Fruit fly (Drosophila melanogaster) whole organism, prepupa: ENCODE results near the gene Stam.

Experiments used
- Blimp-1 ChIP-seq: fragments of 200-800 bp; sonication (Bioruptor generic); optimal IDR thresholded peaks from 3 replicates; lab custom pipeline; 2017; ENCODE audit warnings: missing biosample characterization, missing genetic modification characterization, mild to moderate bottlenecking, moderate library complexity, missing genetic modification reagents
- CG10631 ChIP-seq: fragments of 200-800 bp; sonication (Bioruptor generic); optimal IDR thresholded peaks from 2 replicates; lab custom pipeline; 2016; ENCODE audit warnings: missing biosample characterization, missing genetic modification characterization
- CG10669 ChIP-seq: fragments of 200-800 bp; sonication (Bioruptor generic); optimal IDR thresholded peaks from 3 replicates; lab custom pipeline; 2018; ENCODE audit warnings: missing biosample characterization, mild to moderate bottlenecking, missing genetic modification characterization, moderate library complexity
- CG11294 ChIP-seq: fragments of 200-800 bp; sonication (Bioruptor generic); IDR thresholded peaks from 2 replicates; pipeline ENCODE4 v1.3.6; 2022; ENCODE audit warnings: missing biosample characterization, missing genetic modification characterization
- CG11762 ChIP-seq: fragments of 200-800 bp; sonication (Bioruptor generic); optimal IDR thresholded peaks from 3 replicates; lab custom pipeline; 2016; ENCODE audit warnings: missing biosample characterization, missing genetic modification characterization; ENCODE audit not compliant: insufficient read depth
- CG11902 ChIP-seq: fragments of 200-800 bp; sonication (Bioruptor generic); optimal IDR thresholded peaks from 3 replicates; lab custom pipeline; 2016; ENCODE audit warnings: missing biosample characterization, missing genetic modification characterization
- CG15336 ChIP-seq: fragments of 200-800 bp; sonication (Bioruptor generic); IDR thresholded peaks from 2 replicates; pipeline ENCODE4 v1.3.6; 2022; ENCODE audit warnings: missing biosample characterization, missing genetic modification characterization
- CG1621 ChIP-seq: fragments of 200-800 bp; sonication (Bioruptor generic); optimal IDR thresholded peaks from 3 replicates; lab custom pipeline; 2018; ENCODE audit warnings: missing biosample characterization, mild to moderate bottlenecking, missing genetic modification characterization
- CG16779 ChIP-seq: fragments of 200-800 bp; sonication (Bioruptor generic); optimal IDR thresholded peaks from 3 replicates; lab custom pipeline; 2017; ENCODE audit warnings: missing biosample characterization, mild to moderate bottlenecking, missing genetic modification characterization
- CG3032 ChIP-seq: fragments of 200-800 bp; optimal IDR thresholded peaks from 2 replicates; lab custom pipeline; 2019; ENCODE audit warnings: missing biosample characterization, mild to moderate bottlenecking, missing genetic modification characterization, moderate library complexity
- CG31627 ChIP-seq: fragments of 200-800 bp; sonication (Bioruptor generic); optimal IDR thresholded peaks from 3 replicates; lab custom pipeline; 2016; ENCODE audit warnings: missing biosample characterization, missing genetic modification characterization
- CG32006 ChIP-seq: fragments of 200-800 bp; sonication (Bioruptor generic); optimal IDR thresholded peaks from 3 replicates; lab custom pipeline; 2017; ENCODE audit warnings: missing biosample characterization, mild to moderate bottlenecking, missing genetic modification characterization
- CG34406 ChIP-seq: fragments of 200-800 bp; sonication (Bioruptor generic); optimal IDR thresholded peaks from 3 replicates; lab custom pipeline; 2016; ENCODE audit warnings: missing biosample characterization, missing genetic modification characterization
- CG3919 ChIP-seq: fragments of 200-800 bp; sonication (Bioruptor generic); optimal IDR thresholded peaks from 3 replicates; lab custom pipeline; 2016; ENCODE audit warnings: missing biosample characterization, missing genetic modification characterization
- CG4318 ChIP-seq: fragments of 200-800 bp; sonication (Bioruptor generic); optimal IDR thresholded peaks from 3 replicates; lab custom pipeline; 2017; ENCODE audit warnings: missing biosample characterization, mild to moderate bottlenecking, missing genetic modification characterization
- CG7368 ChIP-seq: fragments of 200-800 bp; sonication (Bioruptor generic); optimal IDR thresholded peaks from 3 replicates; lab custom pipeline; 2016; ENCODE audit warnings: missing biosample characterization, missing genetic modification characterization
- CG8119 ChIP-seq: fragments of 200-800 bp; sonication (Bioruptor generic); IDR thresholded peaks from 3 replicates; pipeline ENCODE4 v1.3.6; 2022; ENCODE audit warnings: missing biosample characterization, missing genetic modification characterization
- CG8632 ChIP-seq: fragments of 200-800 bp; sonication (Bioruptor generic); optimal IDR thresholded peaks from 3 replicates; lab custom pipeline; 2016; ENCODE audit warnings: missing biosample characterization, missing genetic modification characterization
- Eip78C ChIP-seq: fragments of 200-800 bp; sonication (Bioruptor generic); peaks from one replicate; lab custom pipeline; 2016; ENCODE audit warnings: missing biosample characterization, missing genetic modification characterization
- Ets21C ChIP-seq: fragments of 200-800 bp; sonication (Bioruptor generic); optimal IDR thresholded peaks from 3 replicates; lab custom pipeline; 2016; ENCODE audit warnings: missing biosample characterization, missing genetic modification characterization
- Ets96B ChIP-seq: fragments of 200-800 bp; optimal IDR thresholded peaks from 2 replicates; lab custom pipeline; 2019; ENCODE audit warnings: missing biosample characterization, mild to moderate bottlenecking, missing genetic modification characterization, moderate library complexity
- Gug ChIP-seq: fragments of 200-800 bp; sonication (Bioruptor generic); IDR thresholded peaks from 2 replicates; pipeline ENCODE4 v1.3.6; 2022; ENCODE audit warnings: missing biosample characterization, missing genetic modification characterization
- Hr38 ChIP-seq: sonication (Bioruptor generic); optimal IDR thresholded peaks from 2 replicates; lab custom pipeline; 2016; ENCODE audit warnings: missing biosample characterization, missing genetic modification characterization
- Hr39 ChIP-seq: fragments of 200-800 bp; sonication (Bioruptor generic); optimal IDR thresholded peaks from 2 replicates; lab custom pipeline; 2016; ENCODE audit warnings: missing biosample characterization, missing genetic modification characterization
- Lpt ChIP-seq: fragments of 200-800 bp; sonication (Bioruptor generic); optimal IDR thresholded peaks from 3 replicates; lab custom pipeline; 2016; ENCODE audit warnings: missing biosample characterization, missing genetic modification characterization
- Met ChIP-seq: fragments of 200-800 bp; sonication (Bioruptor generic); optimal IDR thresholded peaks from 3 replicates; lab custom pipeline; 2016; ENCODE audit warnings: missing biosample characterization, missing genetic modification characterization
- OdsH ChIP-seq: fragments of 200-800 bp; sonication (Bioruptor generic); optimal IDR thresholded peaks from 3 replicates; lab custom pipeline; 2016; ENCODE audit warnings: missing biosample characterization, missing genetic modification characterization
- Smox ChIP-seq: fragments of 200-800 bp; sonication (Bioruptor generic); optimal IDR thresholded peaks from 3 replicates; lab custom pipeline; 2016; ENCODE audit warnings: missing biosample characterization, missing genetic modification characterization
- Sox102F ChIP-seq: fragments of 200-800 bp; sonication (Bioruptor generic); optimal IDR thresholded peaks from 2 replicates; lab custom pipeline; 2016; ENCODE audit warnings: missing biosample characterization, mild to moderate bottlenecking, missing genetic modification characterization
- Sox14 ChIP-seq: fragments of 200-800 bp; sonication (Bioruptor generic); optimal IDR thresholded peaks from 3 replicates; lab custom pipeline; 2016; ENCODE audit warnings: missing biosample characterization, missing genetic modification characterization
- Sox15 ChIP-seq: fragments of 200-800 bp; sonication (Bioruptor generic); optimal IDR thresholded peaks from 3 replicates; lab custom pipeline; 2016; ENCODE audit warnings: missing biosample characterization, missing genetic modification characterization
- achi ChIP-seq: fragments of 200-800 bp; sonication (Bioruptor generic); optimal IDR thresholded peaks from 3 replicates; lab custom pipeline; 2016; ENCODE audit warnings: missing biosample characterization, missing genetic modification characterization
- acj6 ChIP-seq: fragments of 200-800 bp; sonication (Bioruptor generic); optimal IDR thresholded peaks from 3 replicates; lab custom pipeline; 2016; ENCODE audit warnings: missing biosample characterization, missing genetic modification characterization
- dsx ChIP-seq: fragments of 200-800 bp; optimal IDR thresholded peaks from 3 replicates; lab custom pipeline; 2019; ENCODE audit warnings: missing biosample characterization, mild to moderate bottlenecking, missing genetic modification characterization, moderate library complexity; ENCODE audit not compliant: poor library complexity, severe bottlenecking
- eg ChIP-seq: fragments of 200-800 bp; sonication (Bioruptor generic); IDR thresholded peaks from 3 replicates; pipeline ENCODE4 v1.3.6; 2022; ENCODE audit warnings: missing biosample characterization, missing genetic modification characterization
- esn ChIP-seq: fragments of 200-800 bp; sonication (Bioruptor generic); optimal IDR thresholded peaks from 2 replicates; lab custom pipeline; 2016; ENCODE audit warnings: missing biosample characterization, mild to moderate bottlenecking, missing genetic modification characterization, moderate library complexity
- fd59A ChIP-seq: fragments of 200-800 bp; sonication (Bioruptor generic); optimal IDR thresholded peaks from 2 replicates; lab custom pipeline; 2017; ENCODE audit warnings: missing biosample characterization, mild to moderate bottlenecking, missing genetic modification characterization, missing genetic modification reagents
- fd85E ChIP-seq: fragments of 200-800 bp; sonication (Bioruptor generic); optimal IDR thresholded peaks from 3 replicates; lab custom pipeline; 2016; ENCODE audit warnings: missing biosample characterization, missing genetic modification characterization
- fkh ChIP-seq: fragments of 200-800 bp; sonication (Bioruptor generic); optimal IDR thresholded peaks from 3 replicates; lab custom pipeline; 2017; ENCODE audit warnings: missing biosample characterization, mild to moderate bottlenecking, missing genetic modification characterization, moderate library complexity
- lz ChIP-seq: fragments of 200-800 bp; sonication (Bioruptor generic); optimal IDR thresholded peaks from 3 replicates; lab custom pipeline; 2016; ENCODE audit warnings: missing biosample characterization, missing genetic modification characterization
- net ChIP-seq: fragments of 200-800 bp; sonication (Bioruptor generic); optimal IDR thresholded peaks from 3 replicates; lab custom pipeline; 2016; ENCODE audit warnings: missing biosample characterization, missing genetic modification characterization
- pdm3 ChIP-seq: fragments of 200-800 bp; sonication (Bioruptor generic); optimal IDR thresholded peaks from 3 replicates; lab custom pipeline; 2016; ENCODE audit warnings: missing biosample characterization, missing genetic modification characterization
- salr ChIP-seq, 2 experiments: fragments of 200-800 bp; sonication (Bioruptor generic); optimal IDR thresholded peaks; 3 replicates each; lab custom pipeline; 2016 to 2018; ENCODE audit warnings: missing biosample characterization in 2 of 2, missing genetic modification characterization in 2 of 2, mild to moderate bottlenecking in 1 of 2
- svp ChIP-seq: fragments of 200-800 bp; sonication (Bioruptor generic); peaks from one replicate; lab custom pipeline; 2016; ENCODE audit warnings: missing biosample characterization, missing genetic modification characterization
- topi ChIP-seq: fragments of 200-800 bp; sonication (Bioruptor generic); optimal IDR thresholded peaks from 3 replicates; lab custom pipeline; 2016; ENCODE audit warnings: missing biosample characterization, missing genetic modification characterization
- vri ChIP-seq: fragments of 200-800 bp; sonication (Bioruptor generic); optimal IDR thresholded peaks from 3 replicates; lab custom pipeline; 2016; ENCODE audit warnings: missing biosample characterization, mild to moderate bottlenecking, missing genetic modification characterization

Stam gene

dm6 chr2L:10856328-10856942 is 1.9 kb upstream of the Stam start, which contains the start of gene Dnz1 (continued):
- TF ChIP-seq pdm3 (GFP tag; lab: Kevin White, UChicago): peak; percentile 70
- peak; percentile 8 for TF ChIP-seq CG7368 (GFP tag; lab: Kevin White, UChicago)
- peak; percentile 42 for TF ChIP-seq Sox14 (GFP tag; lab: Kevin White, UChicago)
- TF ChIP-seq Ets21C: peak; percentile 33
- TF ChIP-seq net (GFP tag; lab: Kevin White, UChicago): peak; percentile 50
- peak; percentile 2 for TF ChIP-seq CG10669 (GFP tag; lab: Kevin White, UChicago)
- no peak for TF ChIP-seq topi (GFP tag; lab: Kevin White, UChicago)
- TF ChIP-seq fd59A (GFP tag; lab: Kevin White, UChicago): no peak
- TF ChIP-seq CG10631 (GFP tag; lab: Kevin White, UChicago): peak; percentile 54
- TF ChIP-seq Blimp-1 (GFP tag; lab: Kevin White, UChicago): no peak
- TF ChIP-seq lz (GFP tag; lab: Kevin White, UChicago): peak; percentile 56
- peak; percentile 28; the same call in 1 of the 3 replicates for TF ChIP-seq eg
- no peak for TF ChIP-seq Lpt
- TF ChIP-seq Hr38 (GFP tag; lab: Kevin White, UChicago): no peak
- TF ChIP-seq salr (GFP tag; optimal IDR thresholded peaks at IDR 0.05; lab: Kevin White, UChicago): peak in 1 of 2 experiments; percentile 17
- TF ChIP-seq CG1621 (tag; lab: Kevin White, UChicago): no peak
- no peak for TF ChIP-seq CG4318 (GFP tag; lab: Kevin White, UChicago)
- TF ChIP-seq CG34406 (GFP tag; lab: Kevin White, UChicago): peak; percentile 42
- TF ChIP-seq CG31627 (GFP tag; lab: Kevin White, UChicago): peak; percentile 56
- no peak for TF ChIP-seq CG11762 (GFP tag; lab: Kevin White, UChicago)
- peak; percentile 49 for TF ChIP-seq OdsH
- TF ChIP-seq Sox15 (GFP tag; lab: Kevin White, UChicago): peak; percentile 5
- no peak for TF ChIP-seq fd85E (GFP tag; lab: Kevin White, UChicago)
- peak; percentile 64 for TF ChIP-seq svp (GFP tag; lab: Kevin White, UChicago)
- no peak for TF ChIP-seq vri (GFP tag; lab: Kevin White, UChicago)
- TF ChIP-seq CG3032 (tag; lab: Kevin White, UChicago): peak; percentile 61
- TF ChIP-seq esn: peak; percentile 48
- TF ChIP-seq acj6 (GFP tag; lab: Kevin White, UChicago): peak; percentile 48
- TF ChIP-seq CG11902 (GFP tag; lab: Kevin White, UChicago): peak; percentile 15
- TF ChIP-seq Hr39 (GFP tag; lab: Kevin White, UChicago): peak; percentile 57
- TF ChIP-seq CG15336 (GFP tag; lab: Robert Waterston, UW): peak; percentile 29; the same call in 1 of the 2 replicates
- peak; percentile 56 for TF ChIP-seq Met (GFP tag; lab: Kevin White, UChicago)
- peak; percentile 51 for TF ChIP-seq CG3919 (GFP tag; lab: Kevin White, UChicago)
- TF ChIP-seq achi (GFP tag; lab: Kevin White, UChicago): peak; percentile 34
- peak; percentile 1 for TF ChIP-seq dsx
- 0 out of 3 replicates have a peak, but pooled peaks have one; percentile 37 for TF ChIP-seq CG8119 (GFP tag; lab: Robert Waterston, UW)

dm6 chr2L:10869867-10870266 is 11.5 kb downstream of the Stam start, which contains the start of gene CG12517:
CG12517 (plus strand) TSS chr2L:10870167.
- TF ChIP-seq Sox102F (GFP tag; lab: Kevin White, UChicago) (no peak), fkh (GFP tag; lab: Kevin White, UChicago) (no peak), Smox (GFP tag; lab: Kevin White, UChicago) (no peak), CG16779 (tag; lab: Kevin White, UChicago) (no peak), net (GFP tag; lab: Kevin White, UChicago) (no peak), CG11294 (GFP tag; lab: Robert Waterston, UW) (no peak), CG1621 (tag; lab: Kevin White, UChicago) (no peak), Gug (no peak), Hr38 (GFP tag; lab: Kevin White, UChicago) (no peak), Ets21C (no peak), CG15336 (GFP tag; lab: Robert Waterston, UW) (no peak), Ets96B (tag; lab: Kevin White, UChicago) (no peak), pdm3 (GFP tag; lab: Kevin White, UChicago) (no peak), CG31627 (GFP tag; lab: Kevin White, UChicago) (no peak), CG32006 (GFP tag; lab: Kevin White, UChicago) (no peak), CG8632 (GFP tag; lab: Kevin White, UChicago) (no peak), CG11762 (GFP tag; lab: Kevin White, UChicago) (no peak), Eip78C (GFP tag; lab: Kevin White, UChicago) (no peak)
